Fruit fly (Drosophila melanogaster) whole organism, embryonic: ENCODE measurements around the gene CheB38b.

Experiments used
- Abd-B ChIP-seq: fragments of 200-800 bp; sonication (Bioruptor generic); optimal IDR thresholded peaks from 2 replicates; lab custom pipeline; 2018; ENCODE audit warnings: missing biosample characterization, mild to moderate bottlenecking, missing genetic modification characterization, moderate library complexity
- Ada2b ChIP-seq: fragments of 200-800 bp; sonication (Bioruptor generic); IDR thresholded peaks from 2 replicates; pipeline ENCODE4 v1.3.6; 2022; ENCODE audit warnings: missing biosample characterization, missing genetic modification characterization
- B-H1 ChIP-seq: fragments of 200-800 bp; sonication (Bioruptor generic); IDR thresholded peaks from 3 replicates; pipeline ENCODE4 v1.3.6; 2022; ENCODE audit warnings: missing biosample characterization, missing genetic modification characterization
- BtbVII ChIP-seq: fragments of 200-800 bp; sonication (Bioruptor generic); optimal IDR thresholded peaks from 3 replicates; lab custom pipeline; 2017; ENCODE audit warnings: missing biosample characterization, mild to moderate bottlenecking, missing genetic modification characterization
- CG11695 ChIP-seq: fragments of 200-800 bp; sonication (Bioruptor generic); IDR thresholded peaks from 3 replicates; pipeline ENCODE4 v1.3.6; 2022; ENCODE audit warnings: missing biosample characterization, missing genetic modification characterization
- CG12769 ChIP-seq: fragments of 200-800 bp; sonication (Bioruptor generic); optimal IDR thresholded peaks from 2 replicates; lab custom pipeline; 2019; ENCODE audit warnings: missing biosample characterization, mild to moderate bottlenecking, missing genetic modification characterization, moderate library complexity
- CG14860 ChIP-seq: fragments of 200-800 bp; sonication (Bioruptor generic); IDR thresholded peaks from 3 replicates; pipeline ENCODE4 v1.3.6; 2022; ENCODE audit warnings: missing biosample characterization, missing genetic modification characterization; ENCODE audit not compliant: partially characterized antibody
- CG1602 ChIP-seq: fragments of 200-800 bp; sonication (Bioruptor generic); optimal IDR thresholded peaks from 3 replicates; lab custom pipeline; 2016; ENCODE audit warnings: missing biosample characterization, missing genetic modification characterization
- CG16779 ChIP-seq: fragments of 200-800 bp; sonication (Bioruptor generic); IDR thresholded peaks from 2 replicates; pipeline ENCODE4 v1.3.6; 2022; ENCODE audit warnings: missing biosample characterization, missing genetic modification characterization
- CG16815 ChIP-seq: fragments of 200-800 bp; sonication (Bioruptor generic); optimal IDR thresholded peaks from 3 replicates; lab custom pipeline; 2017; ENCODE audit warnings: missing biosample characterization, mild to moderate bottlenecking, missing genetic modification characterization
- CG17186 ChIP-seq: fragments of 200-800 bp; sonication (Bioruptor generic); optimal IDR thresholded peaks from 3 replicates; lab custom pipeline; 2017; ENCODE audit warnings: missing biosample characterization, missing genetic modification reagents, missing genetic modification characterization
- CG17912 ChIP-seq: fragments of 200-800 bp; sonication (Bioruptor generic); optimal IDR thresholded peaks from 2 replicates; lab custom pipeline; 2018; ENCODE audit warnings: missing biosample characterization, mild to moderate bottlenecking, missing genetic modification characterization
- CG18599 ChIP-seq: fragments of 200-800 bp; sonication (Bioruptor generic); optimal IDR thresholded peaks from 3 replicates; lab custom pipeline; 2017; ENCODE audit warnings: missing biosample characterization, missing genetic modification characterization, mild to moderate bottlenecking, moderate library complexity, missing genetic modification reagents
- CG3065 ChIP-seq: fragments of 200-800 bp; sonication (Bioruptor generic); optimal IDR thresholded peaks from 2 replicates; lab custom pipeline; 2016; ENCODE audit warnings: missing biosample characterization, missing genetic modification characterization
- CG33557 ChIP-seq: fragments of 200-800 bp; sonication (Bioruptor generic); optimal IDR thresholded peaks from 2 replicates; lab custom pipeline; 2019; ENCODE audit warnings: missing biosample characterization, mild to moderate bottlenecking, missing genetic modification characterization, moderate library complexity
- CG3838 ChIP-seq: fragments of 200-800 bp; sonication (Bioruptor generic); optimal IDR thresholded peaks from 3 replicates; lab custom pipeline; 2016; ENCODE audit warnings: missing biosample characterization, missing genetic modification characterization
- CG4360 ChIP-seq: fragments of 200-800 bp; sonication (Bioruptor generic); IDR thresholded peaks from 2 replicates; pipeline ENCODE4 v1.3.6; 2022; ENCODE audit warnings: missing biosample characterization, missing genetic modification characterization
- CG6254 ChIP-seq: fragments of 200-800 bp; sonication (Bioruptor generic); optimal IDR thresholded peaks from 3 replicates; lab custom pipeline; 2017; ENCODE audit warnings: mild to moderate bottlenecking, missing biosample characterization, missing genetic modification reagents, missing genetic modification characterization
- CG6272 ChIP-seq: fragments of 200-800 bp; sonication (Bioruptor generic); IDR thresholded peaks from 2 replicates; pipeline ENCODE4 v1.3.6; 2022; ENCODE audit warnings: missing biosample characterization, missing genetic modification characterization
- CG6689 ChIP-seq: fragments of 200-800 bp; sonication (Bioruptor generic); IDR thresholded peaks from 2 replicates; pipeline ENCODE4 v1.3.6; 2022; ENCODE audit warnings: missing biosample characterization, missing genetic modification characterization
- CG6791 ChIP-seq: fragments of 200-800 bp; sonication (Bioruptor generic); IDR thresholded peaks from 3 replicates; pipeline ENCODE4 v1.3.6; 2022; ENCODE audit warnings: missing biosample characterization, missing genetic modification characterization; ENCODE audit not compliant: partially characterized antibody
- CG6813 ChIP-seq: fragments of 200-800 bp; sonication (Bioruptor generic); optimal IDR thresholded peaks from 2 replicates; lab custom pipeline; 2017; ENCODE audit warnings: missing biosample characterization, missing genetic modification characterization, mild to moderate bottlenecking, moderate library complexity, missing genetic modification reagents
- CG8478 ChIP-seq: fragments of >200 bp; optimal IDR thresholded peaks from 2 replicates; lab custom pipeline; 2018
- D19A ChIP-seq: fragments of 200-800 bp; optimal IDR thresholded peaks from 3 replicates; lab custom pipeline; 2019; ENCODE audit warnings: missing biosample characterization, mild to moderate bottlenecking, missing genetic modification characterization, moderate library complexity
- Gug ChIP-seq: fragments of 200-800 bp; sonication (Bioruptor generic); IDR thresholded peaks from 4 replicates; pipeline ENCODE4 v1.3.6; 2022; ENCODE audit warnings: missing biosample characterization, missing genetic modification characterization
- H2.0 ChIP-seq: fragments of 200-800 bp; sonication (Bioruptor generic); IDR thresholded peaks from 2 replicates; pipeline ENCODE4 v1.3.6; 2022; ENCODE audit warnings: missing biosample characterization, missing genetic modification characterization
- Hr51 ChIP-seq, 2 experiments: fragments of 200-800 bp; sonication (Bioruptor generic); optimal IDR thresholded peaks; 2 replicates in 1 of 2; 3 replicates in 1 of 2; lab custom pipeline; 2016 to 2018; ENCODE audit warnings: missing biosample characterization in 2 of 2, missing genetic modification characterization in 2 of 2, mild to moderate bottlenecking in 1 of 2, moderate library complexity in 1 of 2
- MESR4 ChIP-seq: fragments of 200-800 bp; sonication (Bioruptor generic); optimal IDR thresholded peaks from 2 replicates; lab custom pipeline; 2018; ENCODE audit warnings: missing biosample characterization, mild to moderate bottlenecking, missing genetic modification characterization, moderate library complexity
- Mes4 ChIP-seq: fragments of 200-800 bp; sonication (Bioruptor generic); optimal IDR thresholded peaks from 2 replicates; lab custom pipeline; 2016; ENCODE audit warnings: missing biosample characterization, missing genetic modification characterization
- NC2β ChIP-seq: fragments of 200-800 bp; sonication (Bioruptor generic); optimal IDR thresholded peaks from 2 replicates; lab custom pipeline; 2016; ENCODE audit warnings: missing biosample characterization, missing genetic modification characterization
- Opbp ChIP-seq: fragments of 200-800 bp; sonication (Bioruptor generic); IDR thresholded peaks from 3 replicates; pipeline ENCODE4 v1.3.6; 2022; ENCODE audit warnings: missing biosample characterization, missing genetic modification characterization; ENCODE audit not compliant: partially characterized antibody
- Spps ChIP-seq: fragments of 200-800 bp; sonication (Bioruptor generic); optimal IDR thresholded peaks from 2 replicates; lab custom pipeline; 2018; ENCODE audit warnings: missing biosample characterization, mild to moderate bottlenecking, missing genetic modification characterization
- ara ChIP-seq: fragments of 200-800 bp; sonication (Bioruptor generic); IDR thresholded peaks from 2 replicates; pipeline ENCODE4 v1.3.6; 2022; ENCODE audit warnings: missing biosample characterization, missing genetic modification characterization
- ash1 ChIP-seq: fragments of 200-800 bp; sonication (Bioruptor generic); optimal IDR thresholded peaks from 2 replicates; lab custom pipeline; 2018; ENCODE audit warnings: missing biosample characterization, mild to moderate bottlenecking, missing genetic modification characterization
- bbx ChIP-seq: fragments of 200-800 bp; sonication (Bioruptor generic); IDR thresholded peaks from 2 replicates; pipeline ENCODE4 v1.3.6; 2022; ENCODE audit warnings: missing biosample characterization, missing genetic modification characterization; ENCODE audit not compliant: partially characterized antibody
- bcd ChIP-seq: fragments of 200-800 bp; sonication (Bioruptor generic); optimal IDR thresholded peaks from 2 replicates; lab custom pipeline; 2017; ENCODE audit warnings: missing biosample characterization, mild to moderate bottlenecking, missing genetic modification characterization
- cas ChIP-seq: fragments of 200-800 bp; sonication (Bioruptor generic); IDR thresholded peaks from 2 replicates; pipeline ENCODE4 v1.3.6; 2022; ENCODE audit warnings: missing biosample characterization, missing genetic modification characterization
- dan ChIP-seq: fragments of 200-800 bp; sonication (Bioruptor generic); IDR thresholded peaks from 2 replicates; pipeline ENCODE4 v1.3.6; 2022; ENCODE audit warnings: missing biosample characterization, missing genetic modification characterization
- emc ChIP-seq: fragments of 200-800 bp; sonication (Bioruptor generic); optimal IDR thresholded peaks from 2 replicates; lab custom pipeline; 2016; ENCODE audit warnings: missing biosample characterization, missing genetic modification characterization
- ewg ChIP-seq: fragments of 200-800 bp; sonication (Bioruptor generic); optimal IDR thresholded peaks from 3 replicates; lab custom pipeline; 2017; ENCODE audit warnings: mild to moderate bottlenecking, missing biosample characterization, missing genetic modification reagents, missing genetic modification characterization
- gfzf ChIP-seq: fragments of 200-800 bp; sonication (Bioruptor generic); optimal IDR thresholded peaks from 2 replicates; lab custom pipeline; 2016; ENCODE audit warnings: missing biosample characterization, mild to moderate bottlenecking, missing genetic modification characterization, moderate library complexity
- grn ChIP-seq: fragments of 200-800 bp; sonication (Bioruptor generic); optimal IDR thresholded peaks from 3 replicates; lab custom pipeline; 2017; ENCODE audit warnings: missing biosample characterization, missing genetic modification characterization
- her ChIP-seq: fragments of 200-800 bp; sonication (Bioruptor generic); optimal IDR thresholded peaks from 2 replicates; lab custom pipeline; 2016; ENCODE audit warnings: missing biosample characterization, missing genetic modification characterization
- hkb ChIP-seq, 2 experiments: fragments of 200-800 bp in 1 of 2; fragments of >200 bp in 1 of 2; sonication (Bioruptor generic) in 1 of 2; IDR thresholded peaks in 1 of 2; optimal IDR thresholded peaks in 1 of 2; 2 replicates each; pipeline versions ENCODE4 v1.3.6 to Lab custom; 2017 to 2022; ENCODE audit warnings: missing biosample characterization in 1 of 2, missing genetic modification characterization in 1 of 2
- ken ChIP-seq: fragments of 200-800 bp; sonication (Bioruptor generic); IDR thresholded peaks from 3 replicates; pipeline ENCODE4 v1.3.6; 2022; ENCODE audit warnings: missing biosample characterization, missing genetic modification characterization
- oc ChIP-seq: fragments of 200-800 bp; sonication (Bioruptor generic); optimal IDR thresholded peaks from 2 replicates; lab custom pipeline; 2018; ENCODE audit warnings: missing biosample characterization, mild to moderate bottlenecking, missing genetic modification characterization, moderate library complexity
- schlank ChIP-seq: fragments of 200-800 bp; sonication (Bioruptor generic); optimal IDR thresholded peaks from 2 replicates; lab custom pipeline; 2018; ENCODE audit warnings: missing biosample characterization, mild to moderate bottlenecking, missing genetic modification characterization
- tin ChIP-seq: fragments of 200-800 bp; sonication (Bioruptor generic); optimal IDR thresholded peaks from 3 replicates; lab custom pipeline; 2016; ENCODE audit warnings: missing biosample characterization, missing genetic modification characterization
- unpg ChIP-seq: fragments of 200-800 bp; sonication (Bioruptor generic); optimal IDR thresholded peaks from 3 replicates; lab custom pipeline; 2018; ENCODE audit warnings: missing biosample characterization, mild to moderate bottlenecking, missing genetic modification characterization, moderate library complexity
- zen ChIP-seq: fragments of 200-800 bp; sonication (Bioruptor generic); optimal IDR thresholded peaks from 3 replicates; lab custom pipeline; 2018; ENCODE audit warnings: missing biosample characterization, mild to moderate bottlenecking, missing genetic modification characterization, moderate library complexity
- zfh2 ChIP-seq: fragments of 200-800 bp; sonication (Bioruptor generic); optimal IDR thresholded peaks from 2 replicates; lab custom pipeline; 2016; ENCODE audit warnings: missing biosample characterization, missing genetic modification characterization

The CheB38b gene

DNA sequence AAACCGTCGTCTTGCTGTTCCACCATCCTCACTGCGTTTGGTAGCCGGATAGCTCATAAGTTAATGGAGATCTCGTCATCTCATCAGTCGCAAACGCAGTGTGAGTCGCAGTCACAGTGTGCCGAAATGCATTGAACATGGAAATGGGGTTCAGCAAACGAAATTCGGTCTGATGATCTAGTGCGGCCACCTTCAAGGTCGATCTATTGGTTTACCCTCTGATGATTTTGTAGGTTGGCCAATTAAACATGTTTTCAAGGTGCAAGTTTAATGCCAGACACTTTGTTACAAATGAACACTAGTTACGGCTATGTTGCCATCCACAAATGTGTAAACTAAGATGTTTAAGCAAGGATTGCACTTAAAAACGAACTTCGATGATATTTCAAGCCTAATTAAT lies 14.2 kb downstream of the CheB38b start (continued):
- TF ChIP-seq unpg (no peak), Abd-B (GFP tag; lab: Kevin White, UChicago) (no peak), CG14860 (no peak), Ada2b (no peak), gfzf (GFP tag; lab: Kevin White, UChicago) (no peak), CG16779 (GFP tag; lab: Robert Waterston, UW) (no peak), BtbVII (GFP tag; lab: Kevin White, UChicago) (no peak), CG33557 (GFP tag; lab: Kevin White, UChicago) (no peak), her (GFP tag; lab: Kevin White, UChicago) (no peak), D19A (tag; lab: Kevin White, UChicago) (no peak), CG8478 (lab: Kevin White, UChicago) (no peak), CG11695 (GFP tag; lab: Robert Waterston, UW) (peak; percentile 43; the same call in 1 of the 3 replicates), Hr51 (GFP tag; optimal IDR thresholded peaks at IDR 0.05; lab: Kevin White, UChicago) (no peak), Mes4 (GFP tag; lab: Kevin White, UChicago) (no peak), oc (peak; percentile 40), CG17186 (GFP tag; lab: Kevin White, UChicago) (no peak), NC2β (GFP tag; lab: Kevin White, UChicago) (no peak), CG1602 (no peak), grn (GFP tag; lab: Kevin White, UChicago) (no peak), tin (GFP tag; lab: Kevin White, UChicago) (no peak), ewg (GFP tag; lab: Kevin White, UChicago) (no peak), CG6689 (GFP tag; lab: Robert Waterston, UW) (no peak), CG6813 (no peak), CG6254 (GFP tag; lab: Kevin White, UChicago) (no peak), bbx (no peak), CG18599 (GFP tag; lab: Kevin White, UChicago) (no peak), ken (GFP tag; lab: Robert Waterston, UW) (0 out of 3 replicates have a peak, but pooled peaks have one; percentile 49), dan (GFP tag; lab: Robert Waterston, UW) (no peak), ash1 (GFP tag; lab: Kevin White, UChicago) (no peak), cas (no peak), CG17912 (no peak), CG3838 (GFP tag; lab: Kevin White, UChicago) (no peak), CG4360 (GFP tag; lab: Robert Waterston, UW) (no peak), CG3065 (no peak), zfh2 (GFP tag; lab: Kevin White, UChicago) (no peak), CG6791 (GFP tag; lab: Robert Waterston, UW) (no peak), Gug (GFP tag; lab: Robert Waterston, UW) (no peak), ara (GFP tag; lab: Robert Waterston, UW) (no peak), hkb (optimal IDR thresholded peaks at IDR 0.05; lab: Kevin White, UChicago) (no peak), hkb (GFP tag; IDR thresholded peaks at IDR 0.05; lab: Robert Waterston, UW) (peak; percentile 20; the same call in 1 of the 2 replicates), CG6272 (no peak), CG12769 (tag; lab: Kevin White, UChicago) (no peak), Spps (tag; lab: Kevin White, UChicago) (no peak), zen (no peak), B-H1 (no peak), bcd (GFP tag; lab: Kevin White, UChicago) (no peak), Opbp (GFP tag; lab: Robert Waterston, UW) (no peak), CG16815 (no peak), MESR4 (GFP tag; lab: Kevin White, UChicago) (no peak), H2.0 (no peak), emc (GFP tag; lab: Kevin White, UChicago) (no peak), schlank (tag; lab: Kevin White, UChicago) (no peak)
